Worm (Caenorhabditis elegans) whole organism, young adult: ENCODE results near the gene R09D1.13.

Experiments used
- Y95B8A.8 ChIP-seq: fragments of 200-800 bp; sonication (Bioruptor generic); IDR thresholded peaks from 2 replicates; pipeline ENCODE4 v1.3.6; 2022; ENCODE audit warnings: missing genetic modification reagents, missing genetic modification characterization, missing compliant biosample characterization
- attf-3 ChIP-seq: fragments of 200-800 bp; sonication (Bioruptor generic); conservative IDR thresholded peaks from 2 replicates; pipeline ENCODE4 v1.3.6; 2022; ENCODE audit warnings: missing genetic modification reagents, missing genetic modification characterization, missing compliant biosample characterization
- dpff-1 ChIP-seq: sonication (generic microtip); optimal IDR thresholded peaks from 2 replicates; lab custom pipeline; 2017; ENCODE audit warnings: mild to moderate bottlenecking, missing genetic modification characterization, missing compliant biosample characterization
- dpl-1 ChIP-seq: fragments of 150-350 bp; optimal IDR thresholded peaks from 2 replicates; lab custom pipeline; 2014; ENCODE audit warnings: missing biosample characterization, missing genetic modification reagents, missing genetic modification characterization
- pha-4 ChIP-seq: fragments of 150-350 bp; sonication (generic microtip); optimal IDR thresholded peaks from 2 replicates; lab custom pipeline; 2014; ENCODE audit warnings: missing biosample characterization, missing genetic modification reagents, missing genetic modification characterization
- snpc-1.3 ChIP-seq: sonication (generic microtip); optimal IDR thresholded peaks from 2 replicates; lab custom pipeline; 2017; ENCODE audit warnings: missing genetic modification characterization, mild to moderate bottlenecking, missing compliant biosample characterization, antibody characterized with exemption, moderate library complexity, missing genotype, missing genetic modification reagents; ENCODE audit not compliant: insufficient read depth
- snpc-3.4 ChIP-seq: sonication (generic microtip); optimal IDR thresholded peaks from 2 replicates; lab custom pipeline; 2017; ENCODE audit warnings: missing genetic modification characterization, mild to moderate bottlenecking, missing compliant biosample characterization, antibody characterized with exemption, moderate library complexity, missing genotype, missing genetic modification reagents
- tbp1 ChIP-seq: fragments of 200-800 bp; sonication (Bioruptor generic); optimal IDR thresholded peaks from 2 replicates; lab custom pipeline; 2018; ENCODE audit warnings: mild to moderate bottlenecking, missing genetic modification characterization, missing compliant biosample characterization
- zfh-2 ChIP-seq: fragments of 200-800 bp; sonication (Bioruptor generic); conservative IDR thresholded peaks from 2 replicates; pipeline ENCODE4 v1.3.6; 2022; ENCODE audit warnings: missing genetic modification reagents, missing genetic modification characterization, missing compliant biosample characterization

ce11 chrII:9407469-9407868 lies 37.8 kb downstream of the R09D1.13 start, which contains the start of gene arrd-2:
- TF ChIP-seq snpc-3.4 (no peak), dpl-1 (GFP tag; lab: Kevin White, UChicago) (no peak), zfh-2 (GFP tag; lab: Robert Waterston, UW) (no peak), snpc-1.3 (no peak), dpff-1 (tag; lab: Kevin White, UChicago) (no peak), attf-3 (GFP tag; lab: Robert Waterston, UW) (no peak), tbp1 (no peak), pha-4 (no peak), Y95B8A.8 (GFP tag; lab: Robert Waterston, UW) (no peak)
